Worm (Caenorhabditis elegans) whole organism, late embryonic: ENCODE measurements around the gene T07D4.5.

ENCODE experiments used
- C38D4.7 ChIP-seq: fragments of 200-800 bp; sonication (Bioruptor generic); optimal IDR thresholded peaks from 2 replicates; lab custom pipeline; 2018; ENCODE audit warnings: mild to moderate bottlenecking, missing genetic modification characterization, moderate library complexity, missing compliant biosample characterization
- K09A11.1 ChIP-seq: sonication (generic microtip); optimal IDR thresholded peaks from 2 replicates; lab custom pipeline; 2017; ENCODE audit warnings: antibody characterized with exemption, mild to moderate bottlenecking, missing genetic modification characterization, missing compliant biosample characterization; ENCODE audit not compliant: insufficient read depth
- Y22D7AL.16 ChIP-seq: sonication (generic microtip); optimal IDR thresholded peaks from 2 replicates; lab custom pipeline; 2016; ENCODE audit warnings: missing genetic modification characterization, missing compliant biosample characterization
- ceh-14 ChIP-seq: sonication (generic microtip); optimal IDR thresholded peaks from 2 replicates; lab custom pipeline; 2016; ENCODE audit warnings: missing genotype, missing genetic modification characterization, missing compliant biosample characterization
- ceh-19 ChIP-seq: fragments of 200-800 bp; sonication (Bioruptor generic); optimal IDR thresholded peaks from 2 replicates; lab custom pipeline; 2018; ENCODE audit warnings: mild to moderate bottlenecking, missing genetic modification characterization, missing compliant biosample characterization
- ceh-22 ChIP-seq: sonication (generic microtip); optimal IDR thresholded peaks from 2 replicates; lab custom pipeline; 2017; ENCODE audit warnings: missing biosample characterization, missing genetic modification characterization
- ceh-24 ChIP-seq: sonication (generic microtip); optimal IDR thresholded peaks from 2 replicates; lab custom pipeline; 2016; ENCODE audit warnings: mild to moderate bottlenecking, missing genetic modification characterization, missing compliant biosample characterization
- ceh-31 ChIP-seq: sonication (generic microtip); optimal IDR thresholded peaks from 2 replicates; lab custom pipeline; 2016; ENCODE audit warnings: missing genetic modification characterization, missing compliant biosample characterization
- ceh-34 ChIP-seq: sonication (generic microtip); optimal IDR thresholded peaks from 2 replicates; lab custom pipeline; 2016; ENCODE audit warnings: mild to moderate bottlenecking, missing genetic modification characterization, missing compliant biosample characterization
- ceh-45 ChIP-seq: fragments of 200-800 bp; sonication (Bioruptor generic); IDR thresholded peaks from 2 replicates; pipeline ENCODE4 v1.3.6; 2022; ENCODE audit warnings: missing genetic modification reagents, missing genetic modification characterization, missing compliant biosample characterization
- ceh-6 ChIP-seq: fragments of 200-800 bp; sonication (Bioruptor generic); optimal IDR thresholded peaks from 2 replicates; lab custom pipeline; 2018; ENCODE audit warnings: mild to moderate bottlenecking, missing genetic modification characterization, missing compliant biosample characterization
- elt-2 ChIP-seq: sonication (generic microtip); optimal IDR thresholded peaks from 2 replicates; lab custom pipeline; 2016; ENCODE audit warnings: missing genetic modification reagents, missing genetic modification characterization, missing compliant biosample characterization
- elt-4 ChIP-seq: sonication (generic microtip); optimal IDR thresholded peaks from 2 replicates; lab custom pipeline; 2016; ENCODE audit warnings: missing genetic modification characterization, missing compliant biosample characterization
- fax-1 ChIP-seq: sonication (generic microtip); optimal IDR thresholded peaks from 2 replicates; lab custom pipeline; 2016; ENCODE audit warnings: missing genotype, missing genetic modification characterization, missing compliant biosample characterization
- fkh-10 ChIP-seq: fragments of 150-350 bp; optimal IDR thresholded peaks from 2 replicates; lab custom pipeline; 2014; ENCODE audit warnings: missing biosample characterization, missing genetic modification reagents, missing genetic modification characterization
- fkh-6 ChIP-seq: sonication (generic microtip); optimal IDR thresholded peaks from 2 replicates; lab custom pipeline; 2016; ENCODE audit warnings: missing genetic modification characterization, missing compliant biosample characterization
- hlh-13 ChIP-seq: fragments of 200-800 bp; sonication (Bioruptor generic); optimal IDR thresholded peaks from 2 replicates; lab custom pipeline; 2018; ENCODE audit warnings: mild to moderate bottlenecking, missing genetic modification characterization, missing compliant biosample characterization
- hlh-30 ChIP-seq: sonication (generic microtip); optimal IDR thresholded peaks from 2 replicates; lab custom pipeline; 2017; ENCODE audit warnings: antibody characterized with exemption, missing genetic modification characterization, missing compliant biosample characterization; ENCODE audit not compliant: insufficient read depth
- hlh-6 ChIP-seq: sonication (generic microtip); optimal IDR thresholded peaks from 2 replicates; lab custom pipeline; 2016; ENCODE audit warnings: missing genotype, missing genetic modification characterization, missing compliant biosample characterization
- hlh-8 ChIP-seq: sonication (generic microtip); optimal IDR thresholded peaks from 2 replicates; lab custom pipeline; 2016; ENCODE audit warnings: missing genotype, missing genetic modification characterization, missing compliant biosample characterization
- lim-6 ChIP-seq: sonication (generic microtip); optimal IDR thresholded peaks from 2 replicates; lab custom pipeline; 2016; ENCODE audit warnings: missing genetic modification characterization, missing compliant biosample characterization
- lin-11 ChIP-seq: fragments of 200-800 bp; sonication (Bioruptor generic); optimal IDR thresholded peaks from 2 replicates; lab custom pipeline; 2018; ENCODE audit warnings: mild to moderate bottlenecking, missing genetic modification characterization, missing compliant biosample characterization
- madf-2 ChIP-seq: sonication (generic microtip); optimal IDR thresholded peaks from 2 replicates; lab custom pipeline; 2017; ENCODE audit warnings: missing genetic modification characterization, missing compliant biosample characterization
- mec-3 ChIP-seq: sonication (generic microtip); optimal IDR thresholded peaks from 2 replicates; lab custom pipeline; 2016; ENCODE audit warnings: borderline replicate concordance, missing genetic modification characterization, missing compliant biosample characterization
- nfya-1 ChIP-seq: sonication (generic microtip); optimal IDR thresholded peaks from 2 replicates; lab custom pipeline; 2017; ENCODE audit warnings: missing genetic modification characterization, mild to moderate bottlenecking, missing compliant biosample characterization, antibody characterized with exemption, moderate library complexity
- nhr-11 ChIP-seq: fragments of 150-350 bp; optimal IDR thresholded peaks from 2 replicates; lab custom pipeline; 2014; ENCODE audit warnings: missing biosample characterization, missing genetic modification characterization
- nhr-232 ChIP-seq: sonication (generic microtip); optimal IDR thresholded peaks from 2 replicates; lab custom pipeline; 2016; ENCODE audit warnings: missing genetic modification characterization, missing compliant biosample characterization
- odd-2 ChIP-seq: sonication (generic microtip); optimal IDR thresholded peaks from 2 replicates; lab custom pipeline; 2017; ENCODE audit warnings: antibody characterized with exemption, mild to moderate bottlenecking, missing genetic modification characterization, missing compliant biosample characterization
- pag-3 ChIP-seq: sonication (generic microtip); optimal IDR thresholded peaks from 2 replicates; lab custom pipeline; 2016; ENCODE audit warnings: missing compliant biosample characterization, missing genetic modification characterization, borderline replicate concordance
- pax-1 ChIP-seq: fragments of 150-350 bp; optimal IDR thresholded peaks from 2 replicates; lab custom pipeline; 2014; ENCODE audit warnings: missing biosample characterization, missing genetic modification characterization
- pha-2 ChIP-seq: sonication (generic microtip); optimal IDR thresholded peaks from 2 replicates; lab custom pipeline; 2017; ENCODE audit warnings: mild to moderate bottlenecking, missing genetic modification characterization, missing compliant biosample characterization
- pha-4 ChIP-seq: fragments of 150-350 bp; optimal IDR thresholded peaks from 2 replicates; lab custom pipeline; 2018; ENCODE audit warnings: missing biosample characterization, missing genetic modification reagents, missing genetic modification characterization
- ref-2 ChIP-seq: sonication (generic microtip); optimal IDR thresholded peaks from 2 replicates; lab custom pipeline; 2016; ENCODE audit warnings: missing genetic modification characterization, missing compliant biosample characterization
- rnt-1 ChIP-seq: sonication (generic microtip); optimal IDR thresholded peaks from 2 replicates; lab custom pipeline; 2016; ENCODE audit warnings: missing genetic modification characterization, missing compliant biosample characterization
- unc-42 ChIP-seq: sonication (generic microtip); optimal IDR thresholded peaks from 2 replicates; lab custom pipeline; 2016; ENCODE audit warnings: missing genotype, missing genetic modification characterization, missing compliant biosample characterization
- unc-55 ChIP-seq: sonication (generic microtip); optimal IDR thresholded peaks from 2 replicates; lab custom pipeline; 2017; ENCODE audit warnings: missing biosample characterization, missing genetic modification reagents, missing genetic modification characterization
- unc-86 ChIP-seq: sonication (generic microtip); optimal IDR thresholded peaks from 2 replicates; lab custom pipeline; 2016; ENCODE audit warnings: missing genetic modification characterization, missing compliant biosample characterization
- zip-5 ChIP-seq: sonication (generic microtip); optimal IDR thresholded peaks from 2 replicates; lab custom pipeline; 2016; ENCODE audit warnings: missing genetic modification characterization, missing compliant biosample characterization

The T07D4.5 gene

ce11 chrII:8891606-8892005 lies 7.5 kb upstream of the T07D4.5 start:
- TF ChIP-seq elt-2 (tag; lab: Kevin White, UChicago) = no peak
- no peak for TF ChIP-seq lin-11 (tag; lab: Kevin White, UChicago)

DNA sequence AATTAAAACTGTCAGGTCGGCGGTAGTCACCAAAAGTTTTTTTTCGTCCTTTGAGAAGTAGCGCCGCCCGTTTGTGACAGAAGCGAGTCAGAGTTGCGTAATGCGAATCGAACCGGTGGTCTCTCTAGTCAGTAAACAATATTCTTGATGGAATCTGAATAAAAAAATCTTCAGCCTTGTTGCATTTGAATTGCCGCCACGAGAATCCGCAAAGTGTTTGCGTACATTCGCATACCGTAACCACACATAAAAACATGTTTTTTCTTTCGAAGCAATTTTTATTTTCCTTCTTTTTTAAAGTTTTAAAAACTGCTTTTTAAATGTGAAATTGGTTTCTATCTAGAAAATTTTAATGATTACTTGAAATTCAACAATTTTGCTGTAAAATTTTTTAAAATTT lies 6.9 kb upstream of the T07D4.5 start:
- TF ChIP-seq ceh-31 (tag; lab: Kevin White, UChicago) = no peak

- no peak for TF ChIP-seq rnt-1 (tag; lab: Kevin White, UChicago)
- no peak for TF ChIP-seq hlh-6 (tag; lab: Kevin White, UChicago)
- no peak for TF ChIP-seq K09A11.1
- no peak for TF ChIP-seq ref-2
- no peak for TF ChIP-seq Y22D7AL.16
- no peak for TF ChIP-seq ceh-45 (GFP tag; lab: Robert Waterston, UW)
- no peak for TF ChIP-seq hlh-30
- no peak for TF ChIP-seq pha-4
- TF ChIP-seq elt-4 (tag; lab: Kevin White, UChicago) = no peak
- no peak for TF ChIP-seq unc-55 (GFP tag; lab: Kevin White, UChicago)
- no peak for TF ChIP-seq nhr-11
- no peak for TF ChIP-seq nfya-1 (tag; lab: Kevin White, UChicago)
- TF ChIP-seq ceh-34 (tag; lab: Kevin White, UChicago) = no peak
- no peak for TF ChIP-seq pax-1 (tag; lab: Kevin White, UChicago)
- no peak for TF ChIP-seq fkh-6 (tag; lab: Kevin White, UChicago)
- TF ChIP-seq C38D4.7 (GFP tag; lab: Kevin White, UChicago) = no peak
- TF ChIP-seq mec-3 (tag; lab: Kevin White, UChicago) = no peak
- TF ChIP-seq hlh-13 (GFP tag; lab: Kevin White, UChicago) = no peak
- TF ChIP-seq pag-3 = no peak
- no peak for TF ChIP-seq pha-2 (tag; lab: Kevin White, UChicago)
These were observed 6.4 kb upstream of the T07D4.5 start for ce11 chrII:8890530-8890929.

ce11 chrII:8890017-8890416 lies 5.9 kb upstream of the T07D4.5 start:
- TF ChIP-seq unc-42 (tag; lab: Kevin White, UChicago) (no peak), ceh-19 (no peak), ceh-22 (no peak), odd-2 (no peak), unc-86 (tag; lab: Kevin White, UChicago) (no peak), madf-2 (tag; lab: Kevin White, UChicago) (no peak), zip-5 (tag; lab: Kevin White, UChicago) (no peak), pha-4 (no peak), ceh-6 (GFP tag; lab: Kevin White, UChicago) (no peak), unc-55 (GFP tag; lab: Kevin White, UChicago) (no peak), fax-1 (tag; lab: Kevin White, UChicago) (no peak), ceh-14 (tag; lab: Kevin White, UChicago) (no peak), ceh-24 (no peak), lim-6 (tag; lab: Kevin White, UChicago) (no peak), ceh-34 (tag; lab: Kevin White, UChicago) (no peak), fkh-10 (GFP tag; lab: Kevin White, UChicago) (no peak), hlh-8 (tag; lab: Kevin White, UChicago) (no peak), nhr-232 (tag; lab: Kevin White, UChicago) (no peak), mec-3 (tag; lab: Kevin White, UChicago) (no peak)
- TF ChIP-seq, all 69 proteins: peak for 0
